Fruit fly (Drosophila melanogaster) whole organism, pupa: ENCODE results near the gene CG12691.

Experiments used
- CG10348 ChIP-seq: fragments of 200-800 bp; sonication (Bioruptor generic); IDR thresholded peaks from 2 replicates; pipeline ENCODE4 v1.3.6; 2022; ENCODE audit warnings: missing biosample characterization, missing genetic modification characterization
- CG12605 ChIP-seq: fragments of 200-800 bp; sonication (Bioruptor generic); IDR thresholded peaks from 2 replicates; pipeline ENCODE4 v1.3.6; 2022; ENCODE audit warnings: missing biosample characterization, missing genetic modification characterization
- CG13204 ChIP-seq: fragments of 200-800 bp; sonication (Bioruptor generic); optimal IDR thresholded peaks from 2 replicates; lab custom pipeline; 2018; ENCODE audit warnings: missing biosample characterization, mild to moderate bottlenecking, missing genetic modification characterization, moderate library complexity
- CG14655 ChIP-seq: fragments of 200-800 bp; sonication (Bioruptor generic); optimal IDR thresholded peaks from 3 replicates; lab custom pipeline; 2017; ENCODE audit warnings: mild to moderate bottlenecking, missing biosample characterization, missing genetic modification reagents, missing genetic modification characterization
- CG32121 ChIP-seq: fragments of 200-800 bp; sonication (Bioruptor generic); IDR thresholded peaks from 2 replicates; pipeline ENCODE4 v1.3.6; 2022; ENCODE audit warnings: missing biosample characterization, missing genetic modification characterization
- CG34367 ChIP-seq: fragments of 200-800 bp; sonication (Bioruptor generic); optimal IDR thresholded peaks from 2 replicates; lab custom pipeline; 2018; ENCODE audit warnings: missing biosample characterization, mild to moderate bottlenecking, missing genetic modification characterization
- CG4496 ChIP-seq: fragments of 200-800 bp; sonication (Bioruptor generic); IDR thresholded peaks from 3 replicates; pipeline ENCODE4 v1.3.6; 2022; ENCODE audit warnings: missing biosample characterization, missing genetic modification characterization
- CG8159 ChIP-seq: fragments of 200-800 bp; sonication (Bioruptor generic); optimal IDR thresholded peaks from 3 replicates; lab custom pipeline; 2018; ENCODE audit warnings: missing biosample characterization, mild to moderate bottlenecking, missing genetic modification characterization, moderate library complexity
- CG8301 ChIP-seq: fragments of 200-800 bp; sonication (Bioruptor generic); optimal IDR thresholded peaks from 2 replicates; lab custom pipeline; 2018; ENCODE audit warnings: missing biosample characterization, mild to moderate bottlenecking, missing genetic modification characterization
- CG9948 ChIP-seq: fragments of 200-800 bp; sonication (Bioruptor generic); optimal IDR thresholded peaks from 2 replicates; lab custom pipeline; 2018; ENCODE audit warnings: missing biosample characterization, mild to moderate bottlenecking, missing genetic modification characterization, moderate library complexity
- EcR ChIP-seq: fragments of 200-800 bp; sonication (Bioruptor generic); optimal IDR thresholded peaks from 3 replicates; lab custom pipeline; 2019; ENCODE audit warnings: missing biosample characterization, missing genetic modification characterization, mild to moderate bottlenecking, moderate library complexity, missing genetic modification reagents
- Pif1B ChIP-seq: fragments of 200-800 bp; sonication (Bioruptor generic); optimal IDR thresholded peaks from 3 replicates; lab custom pipeline; 2016; ENCODE audit warnings: missing biosample characterization, missing genetic modification characterization
- gl ChIP-seq: fragments of 200-800 bp; sonication (Bioruptor generic); optimal IDR thresholded peaks from 2 replicates; lab custom pipeline; 2018; ENCODE audit warnings: missing biosample characterization, mild to moderate bottlenecking, missing genetic modification characterization

dm6 chrX:4302246-4302645, 36.3 kb downstream of the CG12691 start, which contains the start of gene CG12692:
- no peak for TF ChIP-seq EcR (GFP tag; lab: Kevin White, UChicago)
- no peak for TF ChIP-seq Pif1B (GFP tag; lab: Kevin White, UChicago)
- no peak for TF ChIP-seq CG4496 (GFP tag; lab: Robert Waterston, UW)
- TF ChIP-seq CG8159 = no peak
- TF ChIP-seq CG12605 = no peak
- TF ChIP-seq CG8301 (tag; lab: Kevin White, UChicago) = no peak
- TF ChIP-seq CG14655 (GFP tag; lab: Kevin White, UChicago) = no peak
- no peak for TF ChIP-seq CG34367 (tag; lab: Kevin White, UChicago)
- TF ChIP-seq CG10348 (GFP tag; lab: Robert Waterston, UW) = no peak
- TF ChIP-seq CG32121 = no peak
- no peak for TF ChIP-seq CG13204 (GFP tag; lab: Kevin White, UChicago)
- no peak for TF ChIP-seq CG9948 (tag; lab: Kevin White, UChicago)
- no peak for TF ChIP-seq gl (tag; lab: Kevin White, UChicago)
